Fruit fly (Drosophila melanogaster) Kc167 (cell line): Measurements from ENCODE around the gene SmD1.

Experiments used
- Myc ChIP-seq: fragments of >200 bp; optimal IDR thresholded peaks from 2 replicates; lab custom pipeline; 2017; ENCODE audit warnings: missing external identifiers
- psq ChIP-seq: fragments of >200 bp; optimal IDR thresholded peaks from 2 replicates; lab custom pipeline; 2017; ENCODE audit warnings: missing external identifiers
- ttk ChIP-seq: sonication (Bioruptor generic); optimal IDR thresholded peaks from 2 replicates; lab custom pipeline; 2017; ENCODE audit warnings: missing external identifiers

DNA sequence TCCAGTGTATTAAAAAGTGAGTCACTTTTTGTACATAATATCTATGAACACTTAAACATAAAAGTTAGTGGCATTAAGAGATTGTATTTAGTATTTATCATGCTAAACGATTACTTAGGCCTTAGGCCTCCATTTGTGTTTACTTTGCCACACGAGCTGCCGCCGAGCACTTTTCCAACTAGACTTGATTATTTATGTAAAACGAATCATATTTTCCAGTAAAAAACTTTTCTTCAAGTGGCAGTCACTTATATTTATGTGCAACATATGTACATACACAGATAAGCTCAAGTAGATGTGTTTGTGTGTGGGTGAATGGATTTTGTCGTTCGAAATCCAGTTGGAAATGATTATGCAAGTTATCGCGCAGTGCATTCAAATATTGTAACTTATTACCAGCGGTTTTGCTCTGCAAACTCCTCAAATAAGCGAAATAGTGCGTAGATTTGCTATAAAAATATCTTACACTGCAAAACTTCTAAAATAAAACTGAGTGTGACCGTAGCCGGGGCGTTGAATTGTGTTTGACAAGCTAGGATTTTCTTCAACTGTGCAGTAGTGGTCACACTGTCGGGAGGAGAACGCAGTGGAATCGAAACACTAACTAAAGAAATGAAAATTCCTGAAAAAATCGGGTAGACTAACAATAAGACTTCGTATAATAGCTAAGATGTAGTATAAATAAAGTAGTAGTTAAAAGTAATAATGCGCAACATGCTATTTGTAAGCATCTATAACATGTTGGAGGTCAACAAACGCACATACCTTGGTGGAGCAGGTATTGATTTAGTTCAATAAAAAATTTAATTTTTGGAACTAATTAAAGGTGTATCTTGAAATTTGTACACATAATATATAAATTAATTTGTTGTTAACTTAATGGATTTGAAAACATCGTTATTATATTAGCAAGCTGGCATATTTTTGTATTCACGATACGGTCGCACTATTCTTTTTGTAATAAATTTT, 15.4 kb upstream of the SmD1 start, which contains the start of the genes Klc and CG10984:
- TF ChIP-seq psq (lab: Kevin White, UChicago) (no peak), ttk (no peak), Myc (lab: Kevin White, UChicago) (no peak)
